Worm (Caenorhabditis elegans) whole organism, mixed stage, embryonic: ENCODE results near the gene K03H1.7.

ENCODE experiments used
- blmp-1 ChIP-seq: fragments of 150-350 bp; optimal IDR thresholded peaks from 2 replicates; lab custom pipeline; 2014; ENCODE audit warnings: missing biosample characterization, missing genetic modification characterization
- ceh-39 ChIP-seq: fragments of 150-350 bp; optimal IDR thresholded peaks from 2 replicates; lab custom pipeline; 2014; ENCODE audit warnings: missing biosample characterization, missing genetic modification characterization
- ceh-43 ChIP-seq: fragments of 200-800 bp; sonication (Bioruptor generic); optimal IDR thresholded peaks from 2 replicates; lab custom pipeline; 2018; ENCODE audit warnings: mild to moderate bottlenecking, missing genetic modification characterization, moderate library complexity, missing compliant biosample characterization
- ces-1 ChIP-seq: fragments of 150-350 bp; optimal IDR thresholded peaks from 2 replicates; lab custom pipeline; 2014; ENCODE audit warnings: missing biosample characterization, missing genetic modification reagents, missing genetic modification characterization
- drap-1 ChIP-seq: fragments of 200-800 bp; sonication (Bioruptor generic); optimal IDR thresholded peaks from 3 replicates; lab custom pipeline; 2018; ENCODE audit warnings: mild to moderate bottlenecking, missing genetic modification characterization, missing compliant biosample characterization
- elt-1 ChIP-seq: sonication (generic microtip); optimal IDR thresholded peaks from 2 replicates; lab custom pipeline; 2017; ENCODE audit warnings: missing genetic modification characterization, mild to moderate bottlenecking, missing compliant biosample characterization, antibody characterized with exemption, moderate library complexity, borderline replicate concordance; ENCODE audit not compliant: insufficient read depth
- elt-3 ChIP-seq: fragments of 150-350 bp; optimal IDR thresholded peaks from 2 replicates; lab custom pipeline; 2014; ENCODE audit warnings: missing biosample characterization, missing genetic modification characterization
- flh-1 ChIP-seq: fragments of 200-800 bp; sonication (Bioruptor generic); optimal IDR thresholded peaks from 2 replicates; lab custom pipeline; 2018; ENCODE audit warnings: mild to moderate bottlenecking, missing genetic modification characterization, moderate library complexity, missing compliant biosample characterization
- hlh-1 ChIP-seq: fragments of 150-350 bp; optimal IDR thresholded peaks from 2 replicates; lab custom pipeline; 2014; ENCODE audit warnings: missing biosample characterization, missing genetic modification reagents, missing genetic modification characterization
- lin-13 ChIP-seq: fragments of 150-350 bp; optimal IDR thresholded peaks from 2 replicates; lab custom pipeline; 2014; ENCODE audit warnings: missing biosample characterization, missing genetic modification characterization
- lin-32 ChIP-seq: fragments of 200-800 bp; sonication (Bioruptor generic); optimal IDR thresholded peaks from 2 replicates; lab custom pipeline; 2018; ENCODE audit warnings: mild to moderate bottlenecking, missing genetic modification characterization, missing compliant biosample characterization
- lsy-2 ChIP-seq: fragments of 150-350 bp; optimal IDR thresholded peaks from 2 replicates; lab custom pipeline; 2014; ENCODE audit warnings: missing biosample characterization, missing genetic modification characterization
- mab-5 ChIP-seq: fragments of 150-350 bp; optimal IDR thresholded peaks from 2 replicates; lab custom pipeline; 2014; ENCODE audit warnings: missing biosample characterization, missing genetic modification characterization
- mls-2 ChIP-seq: sonication (generic microtip); optimal IDR thresholded peaks from 2 replicates; lab custom pipeline; 2016; ENCODE audit warnings: mild to moderate bottlenecking, missing genetic modification characterization, moderate library complexity, missing compliant biosample characterization
- nhr-12 ChIP-seq: fragments of 150-350 bp; optimal IDR thresholded peaks from 2 replicates; lab custom pipeline; 2014; ENCODE audit warnings: missing biosample characterization, missing genetic modification characterization
- nhr-2 ChIP-seq: fragments of 150-350 bp; optimal IDR thresholded peaks from 2 replicates; lab custom pipeline; 2014; ENCODE audit warnings: missing biosample characterization, missing genetic modification characterization
- nhr-237 ChIP-seq: fragments of 150-350 bp; optimal IDR thresholded peaks from 2 replicates; lab custom pipeline; 2014; ENCODE audit warnings: missing biosample characterization, missing genetic modification characterization
- nhr-28 ChIP-seq: fragments of 150-350 bp; optimal IDR thresholded peaks from 2 replicates; lab custom pipeline; 2014; ENCODE audit warnings: missing biosample characterization, missing genetic modification characterization
- nhr-76 ChIP-seq: sonication (generic microtip); optimal IDR thresholded peaks from 2 replicates; lab custom pipeline; 2017; ENCODE audit warnings: missing biosample characterization, missing genetic modification characterization
- sem-2 ChIP-seq: fragments of 200-800 bp; sonication (Bioruptor generic); optimal IDR thresholded peaks from 2 replicates; lab custom pipeline; 2018; ENCODE audit warnings: mild to moderate bottlenecking, missing genetic modification characterization, missing compliant biosample characterization
- snpc-4 ChIP-seq: fragments of 150-350 bp; optimal IDR thresholded peaks from 2 replicates; lab custom pipeline; 2014; ENCODE audit warnings: missing biosample characterization, missing genetic modification characterization
- sptf-1 ChIP-seq: sonication (generic microtip); optimal IDR thresholded peaks from 2 replicates; lab custom pipeline; 2017; ENCODE audit warnings: mild to moderate bottlenecking, missing genetic modification characterization, moderate library complexity, missing compliant biosample characterization
- unc-120 ChIP-seq: sonication (generic microtip); optimal IDR thresholded peaks from 2 replicates; lab custom pipeline; 2017; ENCODE audit warnings: missing genetic modification characterization, missing compliant biosample characterization; ENCODE audit not compliant: poor library complexity, severe bottlenecking
- unc-39 ChIP-seq: fragments of 150-350 bp; optimal IDR thresholded peaks from 2 replicates; lab custom pipeline; 2014; ENCODE audit warnings: missing biosample characterization, missing genetic modification characterization
- unc-62 ChIP-seq: fragments of 150-350 bp; optimal IDR thresholded peaks from 2 replicates; lab custom pipeline; 2014; ENCODE audit warnings: missing biosample characterization, missing genetic modification reagents, missing genetic modification characterization
- zip-8 ChIP-seq: fragments of 150-350 bp; optimal IDR thresholded peaks from 2 replicates; lab custom pipeline; 2014; ENCODE audit warnings: missing biosample characterization, missing genetic modification characterization
- ztf-11 ChIP-seq: fragments of 150-350 bp; optimal IDR thresholded peaks from 2 replicates; lab custom pipeline; 2014; ENCODE audit warnings: missing biosample characterization, missing genetic modification characterization

The K03H1.7 gene

DNA sequence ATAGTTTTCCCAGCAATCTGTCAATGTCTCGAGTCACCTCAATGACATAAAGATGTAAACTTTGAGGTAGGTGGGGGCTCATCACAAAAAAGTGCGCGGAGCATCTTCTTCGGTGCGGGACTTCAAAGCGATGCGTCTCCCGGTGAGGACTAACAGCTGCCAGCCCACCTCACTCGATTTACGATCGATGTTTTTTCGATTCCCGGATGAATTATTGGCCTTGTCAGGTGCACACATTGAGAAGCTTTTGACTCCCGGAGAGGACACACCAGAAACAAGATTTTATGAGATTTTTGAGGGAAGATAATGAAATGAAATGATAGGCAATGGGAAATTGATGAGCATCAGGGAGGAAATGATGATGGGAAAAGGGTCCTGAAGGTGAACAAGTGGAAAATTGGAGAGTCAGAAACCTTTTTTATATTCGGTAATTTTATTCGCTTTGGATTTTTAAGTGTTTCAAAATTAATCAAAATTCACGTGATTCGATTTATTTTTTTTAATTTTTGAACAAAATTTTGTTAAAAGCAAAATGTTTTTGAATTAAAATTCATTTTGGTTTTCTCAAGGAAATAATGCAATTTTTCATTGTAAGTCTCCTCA is 39.7 kb downstream of the K03H1.7 start, which contains the start of gene C05B5.12:
C05B5.12 (plus strand) TSS at position 553 of the 603 bp plus-strand sequence.
- TF ChIP-seq unc-62 (peak; percentile 81), mab-5 (tag; lab: Kevin White, UChicago) (peak; percentile 7), ceh-43 (GFP tag; lab: Kevin White, UChicago) (no peak), sem-2 (GFP tag; lab: Kevin White, UChicago) (no peak), nhr-28 (no peak), unc-120 (tag; lab: Kevin White, UChicago) (peak; percentile 88), hlh-1 (tag; lab: Kevin White, UChicago) (peak; percentile 92)

DNA sequence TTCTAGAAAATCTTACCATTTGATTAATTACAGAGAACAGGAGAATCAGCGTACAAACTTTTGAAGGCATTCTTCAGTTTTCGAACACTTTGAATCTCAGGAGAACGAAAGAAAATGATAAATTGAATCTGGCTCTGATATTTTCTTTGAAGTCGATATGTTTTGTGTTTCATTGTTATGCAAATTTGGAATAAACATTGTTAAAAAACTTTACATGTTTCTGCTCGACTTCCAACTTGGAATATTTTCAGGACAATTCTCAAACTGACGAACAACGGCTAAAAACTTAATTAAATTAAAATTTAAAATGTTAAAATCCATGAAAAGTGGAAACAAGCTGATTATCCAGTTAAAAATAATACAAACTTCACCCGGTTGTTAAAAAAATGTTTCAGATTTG is 41.1 kb downstream of the K03H1.7 start, which contains the start of gene C05B5.1:
C05B5.1 (minus strand) TSS at position 101 of the 400 bp plus-strand sequence.
- TF ChIP-seq unc-120 (tag; lab: Kevin White, UChicago) (no peak), ceh-43 (GFP tag; lab: Kevin White, UChicago) (no peak), drap-1 (GFP tag; lab: Kevin White, UChicago) (no peak), nhr-76 (tag; lab: Kevin White, UChicago) (no peak), snpc-4 (no peak), blmp-1 (tag; lab: Kevin White, UChicago) (no peak), lsy-2 (no peak), nhr-12 (no peak), unc-39 (no peak), nhr-237 (tag; lab: Kevin White, UChicago) (no peak), sem-2 (GFP tag; lab: Kevin White, UChicago) (no peak), zip-8 (no peak), ztf-11 (tag; lab: Kevin White, UChicago) (no peak)
- TF ChIP-seq, all 35 proteins: peak for 0

DNA sequence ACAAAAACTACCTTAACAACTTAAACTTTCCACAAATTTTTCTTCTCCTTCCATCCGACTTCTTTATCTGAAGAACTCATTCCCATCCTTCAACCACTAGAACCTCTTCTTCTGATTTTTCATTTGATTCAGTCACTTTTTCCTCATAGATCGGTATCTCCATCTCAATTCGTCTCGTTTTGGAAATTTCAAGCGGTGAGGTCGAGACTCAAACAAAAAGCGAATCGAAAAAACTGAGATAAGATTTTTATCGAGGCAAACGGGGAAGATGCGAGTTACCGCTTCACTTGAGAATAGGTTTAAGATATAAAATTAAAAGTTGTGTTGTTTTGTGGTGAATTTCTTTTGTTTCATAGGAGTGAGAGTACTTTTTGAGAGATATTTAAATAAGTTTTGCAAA is 44.1 kb downstream of the K03H1.7 start:
- TF ChIP-seq lin-32 (GFP tag; lab: Kevin White, UChicago) (no peak), ceh-39 (tag; lab: Kevin White, UChicago) (no peak), mls-2 (tag; lab: Kevin White, UChicago) (no peak), nhr-28 (no peak), sptf-1 (no peak), elt-3 (tag; lab: Kevin White, UChicago) (no peak), ces-1 (no peak), nhr-12 (no peak), lin-13 (tag; lab: Kevin White, UChicago) (no peak), ztf-11 (tag; lab: Kevin White, UChicago) (no peak), flh-1 (GFP tag; lab: Kevin White, UChicago) (no peak)
- TF ChIP-seq, all 35 proteins: peak for 0

DNA sequence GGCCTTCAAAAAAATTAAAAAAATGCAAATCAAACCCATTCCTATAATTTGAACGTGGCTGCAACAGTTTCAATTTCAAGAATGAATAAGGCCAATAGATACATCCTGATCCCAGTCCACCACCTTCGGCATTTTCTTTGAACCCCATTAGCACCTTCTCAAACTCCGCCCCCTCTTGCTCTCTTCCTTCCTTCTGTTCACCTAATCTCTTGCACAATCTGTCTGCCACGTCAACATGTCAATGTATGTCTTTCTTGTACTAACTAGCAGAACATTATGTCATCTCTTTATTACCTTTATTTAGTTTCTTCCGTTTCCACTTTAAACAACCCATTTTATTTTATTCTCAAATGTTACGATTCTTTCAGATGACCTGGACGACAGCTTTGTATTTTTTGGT is 46.3 kb downstream of the K03H1.7 start, which contains the start of gene C05B5.4:
C05B5.4 (plus strand) TSS at position 351 of the 400 bp plus-strand sequence.
- TF ChIP-seq nhr-2: peak; percentile 84
- no peak for TF ChIP-seq nhr-28
- no peak for TF ChIP-seq elt-1 (tag; lab: Kevin White, UChicago)
- TF ChIP-seq nhr-237 (tag; lab: Kevin White, UChicago): no peak
- TF ChIP-seq zip-8: peak; percentile 23
- no peak for TF ChIP-seq ces-1
